Fruit fly (Drosophila melanogaster) whole organism, pupa: Measurements from ENCODE around the gene ed.
A peak's percentile ranks its signal among the peaks of the same experiment; 100 is the strongest.

Experiments
- CG10348 ChIP-seq: fragments of 200-800 bp; sonication (Bioruptor generic); IDR thresholded peaks from 2 replicates; pipeline ENCODE4 v1.3.6; 2022; ENCODE audit warnings: missing biosample characterization, missing genetic modification characterization
- CG12605 ChIP-seq: fragments of 200-800 bp; sonication (Bioruptor generic); IDR thresholded peaks from 2 replicates; pipeline ENCODE4 v1.3.6; 2022; ENCODE audit warnings: missing biosample characterization, missing genetic modification characterization
- CG13204 ChIP-seq: fragments of 200-800 bp; sonication (Bioruptor generic); optimal IDR thresholded peaks from 2 replicates; lab custom pipeline; 2018; ENCODE audit warnings: missing biosample characterization, mild to moderate bottlenecking, missing genetic modification characterization, moderate library complexity
- CG14655 ChIP-seq: fragments of 200-800 bp; sonication (Bioruptor generic); optimal IDR thresholded peaks from 3 replicates; lab custom pipeline; 2017; ENCODE audit warnings: mild to moderate bottlenecking, missing biosample characterization, missing genetic modification reagents, missing genetic modification characterization
- CG15710 ChIP-seq: fragments of 200-800 bp; sonication (Bioruptor generic); optimal IDR thresholded peaks from 2 replicates; lab custom pipeline; 2018; ENCODE audit warnings: missing biosample characterization, mild to moderate bottlenecking, missing genetic modification characterization, moderate library complexity
- CG17806 ChIP-seq: fragments of 200-800 bp; sonication (Bioruptor generic); optimal IDR thresholded peaks from 2 replicates; lab custom pipeline; 2018; ENCODE audit warnings: missing biosample characterization, mild to moderate bottlenecking, missing genetic modification characterization, moderate library complexity
- CG32121 ChIP-seq: fragments of 200-800 bp; sonication (Bioruptor generic); IDR thresholded peaks from 2 replicates; pipeline ENCODE4 v1.3.6; 2022; ENCODE audit warnings: missing biosample characterization, missing genetic modification characterization
- CG34367 ChIP-seq: fragments of 200-800 bp; sonication (Bioruptor generic); optimal IDR thresholded peaks from 2 replicates; lab custom pipeline; 2018; ENCODE audit warnings: missing biosample characterization, mild to moderate bottlenecking, missing genetic modification characterization
- CG4496 ChIP-seq: fragments of 200-800 bp; sonication (Bioruptor generic); IDR thresholded peaks from 3 replicates; pipeline ENCODE4 v1.3.6; 2022; ENCODE audit warnings: missing biosample characterization, missing genetic modification characterization
- CG8159 ChIP-seq: fragments of 200-800 bp; sonication (Bioruptor generic); optimal IDR thresholded peaks from 3 replicates; lab custom pipeline; 2018; ENCODE audit warnings: missing biosample characterization, mild to moderate bottlenecking, missing genetic modification characterization, moderate library complexity
- CG8301 ChIP-seq: fragments of 200-800 bp; sonication (Bioruptor generic); optimal IDR thresholded peaks from 2 replicates; lab custom pipeline; 2018; ENCODE audit warnings: missing biosample characterization, mild to moderate bottlenecking, missing genetic modification characterization
- CG9948 ChIP-seq: fragments of 200-800 bp; sonication (Bioruptor generic); optimal IDR thresholded peaks from 2 replicates; lab custom pipeline; 2018; ENCODE audit warnings: missing biosample characterization, mild to moderate bottlenecking, missing genetic modification characterization, moderate library complexity
- D1 ChIP-seq: fragments of 200-800 bp; sonication (Bioruptor generic); optimal IDR thresholded peaks from 2 replicates; lab custom pipeline; 2018; ENCODE audit warnings: missing biosample characterization, mild to moderate bottlenecking, missing genetic modification characterization, moderate library complexity
- EcR ChIP-seq: fragments of 200-800 bp; sonication (Bioruptor generic); optimal IDR thresholded peaks from 3 replicates; lab custom pipeline; 2019; ENCODE audit warnings: missing biosample characterization, missing genetic modification characterization, mild to moderate bottlenecking, moderate library complexity, missing genetic modification reagents
- Ets98B ChIP-seq: fragments of 200-800 bp; sonication (Bioruptor generic); IDR thresholded peaks from 2 replicates; pipeline ENCODE4 v1.3.6; 2022; ENCODE audit warnings: missing biosample characterization, missing genetic modification characterization
- Pif1A ChIP-seq: fragments of 200-800 bp; sonication (Bioruptor generic); optimal IDR thresholded peaks from 3 replicates; lab custom pipeline; 2016; ENCODE audit warnings: missing biosample characterization, missing genetic modification characterization
- Pif1B ChIP-seq: fragments of 200-800 bp; sonication (Bioruptor generic); optimal IDR thresholded peaks from 3 replicates; lab custom pipeline; 2016; ENCODE audit warnings: missing biosample characterization, missing genetic modification characterization
- Snoo ChIP-seq: fragments of 200-800 bp; sonication (Bioruptor generic); optimal IDR thresholded peaks from 3 replicates; lab custom pipeline; 2017; ENCODE audit warnings: missing biosample characterization, mild to moderate bottlenecking, missing genetic modification characterization, inconsistent platforms
- fd96Ca ChIP-seq: fragments of 200-800 bp; sonication (Bioruptor generic); IDR thresholded peaks from 3 replicates; pipeline ENCODE4 v1.3.6; 2022; ENCODE audit warnings: missing biosample characterization, missing genetic modification characterization
- gl ChIP-seq: fragments of 200-800 bp; sonication (Bioruptor generic); optimal IDR thresholded peaks from 2 replicates; lab custom pipeline; 2018; ENCODE audit warnings: missing biosample characterization, mild to moderate bottlenecking, missing genetic modification characterization
- rn ChIP-seq: fragments of 200-800 bp; sonication (Bioruptor generic); IDR thresholded peaks from 2 replicates; pipeline ENCODE4 v1.3.6; 2022; ENCODE audit warnings: missing biosample characterization, missing genetic modification characterization

ed gene

dm6 chr2L:4007390-4007789 is 23.8 kb upstream of the ed start, which contains the start of gene CG43773:
Gene CG43773 (plus strand): TSS chr2L:4007690.
- TF ChIP-seq CG13204 (no peak), Pif1B (GFP tag; lab: Kevin White, UChicago) (no peak), gl (tag; lab: Kevin White, UChicago) (no peak), CG8159 (tag; lab: Kevin White, UChicago) (no peak), CG12605 (GFP tag; lab: Robert Waterston, UW) (no peak), CG15710 (no peak), fd96Ca (GFP tag; lab: Robert Waterston, UW) (no peak), CG9948 (no peak), CG10348 (GFP tag; lab: Robert Waterston, UW) (no peak), CG8301 (tag; lab: Kevin White, UChicago) (no peak), Pif1A (GFP tag; lab: Kevin White, UChicago) (no peak), D1 (no peak), CG14655 (GFP tag; lab: Kevin White, UChicago) (no peak), Snoo (no peak), rn (no peak), CG17806 (tag; lab: Kevin White, UChicago) (no peak), CG32121 (GFP tag; lab: Robert Waterston, UW) (no peak), Ets98B (no peak)
- TF ChIP-seq, all 21 proteins: peak for 0

- TF ChIP-seq Pif1B (GFP tag; lab: Kevin White, UChicago) (no peak), Pif1A (GFP tag; lab: Kevin White, UChicago) (no peak), fd96Ca (GFP tag; lab: Robert Waterston, UW) (no peak), gl (tag; lab: Kevin White, UChicago) (no peak), CG32121 (GFP tag; lab: Robert Waterston, UW) (no peak), CG34367 (tag; lab: Kevin White, UChicago) (no peak), rn (no peak), CG12605 (GFP tag; lab: Robert Waterston, UW) (no peak), CG13204 (no peak), CG17806 (tag; lab: Kevin White, UChicago) (no peak), CG10348 (GFP tag; lab: Robert Waterston, UW) (no peak)
Measured at dm6 chr2L:4008353-4008752, 22.8 kb upstream of the ed start, which contains the start of gene CG43774. Gene CG43774 (plus strand): TSS chr2L:4008653.

- TF ChIP-seq CG15710 = no peak
- no peak for TF ChIP-seq CG4496 (GFP tag; lab: Robert Waterston, UW)
- no peak for TF ChIP-seq CG34367 (tag; lab: Kevin White, UChicago)
- no peak for TF ChIP-seq CG12605 (GFP tag; lab: Robert Waterston, UW)
- no peak for TF ChIP-seq EcR
- no peak for TF ChIP-seq CG14655 (GFP tag; lab: Kevin White, UChicago)
- TF ChIP-seq CG9948 = no peak
- no peak for TF ChIP-seq gl (tag; lab: Kevin White, UChicago)
Measured at dm6 chr2L:4012089-4012488, 19.1 kb upstream of the ed start.

- TF ChIP-seq rn (no peak), CG9948 (no peak), fd96Ca (GFP tag; lab: Robert Waterston, UW) (no peak), Snoo (no peak), gl (tag; lab: Kevin White, UChicago) (no peak), CG17806 (tag; lab: Kevin White, UChicago) (no peak), CG10348 (GFP tag; lab: Robert Waterston, UW) (no peak), CG13204 (no peak), CG15710 (no peak), CG34367 (tag; lab: Kevin White, UChicago) (no peak), D1 (no peak)
Measured at dm6 chr2L:4019198-4019597, 12.0 kb upstream of the ed start.

- TF ChIP-seq D1 (peak; percentile 38), CG15710 (no peak)
- TF ChIP-seq, all 21 proteins: peak for 1
Measured at dm6 chr2L:4019765-4020164, 11.4 kb upstream of the ed start.

- TF ChIP-seq D1 = no peak
Measured at dm6 chr2L:4020188-4020587, 11.0 kb upstream of the ed start.

- no peak for TF ChIP-seq rn
- peak; percentile 37 for TF ChIP-seq CG14655 (GFP tag; lab: Kevin White, UChicago)
Measured at dm6 chr2L:4021608-4022342, 9.4 kb upstream of the ed start.
